Worm (Caenorhabditis elegans): ENCODE measurements around the gene C15F1.5.

The C15F1.5 gene

DNA sequence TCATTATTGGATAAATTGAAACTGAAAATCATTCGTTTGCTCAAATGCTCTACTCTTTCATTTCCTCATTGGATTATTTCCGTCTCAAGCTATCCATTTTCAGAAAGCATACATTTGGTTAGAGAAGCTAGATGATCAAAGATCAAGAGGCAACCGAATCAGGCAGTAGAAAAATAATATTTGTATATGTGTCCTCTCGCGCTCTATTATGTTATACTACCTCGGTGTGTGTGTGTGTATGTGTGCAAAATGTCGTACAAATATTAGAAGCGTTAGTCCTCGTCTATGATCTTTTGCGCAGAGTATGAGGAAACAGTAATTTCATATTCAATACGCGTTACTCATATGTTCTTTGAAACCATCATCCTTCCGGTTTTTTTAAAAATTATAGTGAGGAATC, 33.4 kb downstream of the C15F1.5 start:
- TF ChIP-seq unc-130 (GFP tag; optimal IDR thresholded peaks at IDR 0.05) (no peak), lag-1 (GFP tag; IDR thresholded peaks at IDR 0.05) (no peak), aptf-2 (GFP tag; conservative IDR thresholded peaks at IDR 0.05) (no peak), Y95B8A.8 (GFP tag; IDR thresholded peaks at IDR 0.05) (no peak), nfya-1 (tag; optimal IDR thresholded peaks at IDR 0.05; ENCODE audit: borderline replicate concordance, insufficient read depth) (no peak), zim-3 (tag; optimal IDR thresholded peaks at IDR 0.05) (no peak), ceh-79 (tag; optimal IDR thresholded peaks at IDR 0.05) (no peak), ama-1 (optimal IDR thresholded peaks at IDR 0.05) (no peak), ama-1 (GFP tag; optimal IDR thresholded peaks at IDR 0.05) (no peak), C06A6.2 (GFP tag; conservative IDR thresholded peaks at IDR 0.05) (no peak), ztf-22 (GFP tag; optimal IDR thresholded peaks at IDR 0.05) (no peak), sea-2 (GFP tag; IDR thresholded peaks at IDR 0.05) (no peak), let-526 (GFP tag; IDR thresholded peaks at IDR 0.05) (no peak), snpc-3.4 (tag; optimal IDR thresholded peaks at IDR 0.05) (no peak), snpc-4 (GFP tag; optimal IDR thresholded peaks at IDR 0.05) (no peak), snpc-4 (tag; optimal IDR thresholded peaks at IDR 0.05) (no peak), F57C9.4 (tag; optimal IDR thresholded peaks at IDR 0.05) (no peak), chd-7 (tag; optimal IDR thresholded peaks at IDR 0.05) (no peak), sdz-38 (tag; optimal IDR thresholded peaks at IDR 0.05) (no peak)

ce11 chrII:6936528-6936927, 33.9 kb downstream of the C15F1.5 start:
- TF ChIP-seq mes-4 (tag; optimal IDR thresholded peaks at IDR 0.05) = no peak
- peak; percentile 38 for TF ChIP-seq nhr-80 (tag; optimal IDR thresholded peaks at IDR 0.05)

ce11 chrII:6935975-6936374, 34.4 kb downstream of the C15F1.5 start:
- TF ChIP-seq mcd-1 (GFP tag; IDR thresholded peaks at IDR 0.05) (no peak), nhr-80 (tag; optimal IDR thresholded peaks at IDR 0.05) (peak; percentile 2)

DNA sequence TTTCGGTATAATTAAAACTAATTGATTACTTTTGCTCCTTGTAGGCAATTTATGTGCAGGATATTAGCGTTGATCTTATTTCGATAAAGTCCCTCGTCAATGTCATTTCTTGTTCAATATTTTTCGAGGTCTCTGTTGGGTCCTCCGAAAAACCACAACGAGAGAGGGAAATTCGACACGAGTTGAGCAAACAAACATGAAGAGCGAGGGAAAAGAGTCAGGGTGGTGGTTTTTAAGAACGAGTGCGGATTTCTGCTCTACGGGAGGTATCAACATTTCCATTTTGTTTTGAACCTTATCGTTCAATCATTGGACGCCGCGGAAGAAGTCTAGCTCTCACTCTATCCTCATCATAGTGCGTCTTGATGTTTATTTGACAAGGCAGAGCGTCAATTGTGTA, 35.7 kb downstream of the C15F1.5 start:
- TF ChIP-seq ZK185.1 (tag; optimal IDR thresholded peaks at IDR 0.05; ENCODE audit: poor library complexity, severe bottlenecking) (no peak), ets-4 (GFP tag; optimal IDR thresholded peaks at IDR 0.05) (no peak), D2030.7 (GFP tag; IDR thresholded peaks at IDR 0.05) (no peak), F57C9.4 (tag; optimal IDR thresholded peaks at IDR 0.05) (no peak), aptf-3 (GFP tag; IDR thresholded peaks at IDR 0.05) (no peak), F37B4.10 (GFP tag; IDR thresholded peaks at IDR 0.05) (no peak), Y53F4B.3 (GFP tag; IDR thresholded peaks at IDR 0.05) (no peak), ceh-40 (GFP tag; IDR thresholded peaks at IDR 0.05) (no peak), cebp-2 (GFP tag; IDR thresholded peaks at IDR 0.05) (no peak), ceh-58 (GFP tag; IDR thresholded peaks at IDR 0.05) (no peak), sptf-2 (GFP tag; optimal IDR thresholded peaks at IDR 0.05) (no peak), lsl-1 (GFP tag; optimal IDR thresholded peaks at IDR 0.05) (no peak)

ce11 chrII:6932978-6933377, 37.4 kb downstream of the C15F1.5 start:
- no peak for TF ChIP-seq nhr-179 (tag; optimal IDR thresholded peaks at IDR 0.05)
- peak; percentile 11 for TF ChIP-seq nhr-80 (tag; optimal IDR thresholded peaks at IDR 0.05)
